Worm (Caenorhabditis elegans) whole organism, L4 larva: Measurements from ENCODE around the gene zfp-3.
A peak's percentile ranks its signal among the peaks of the same experiment; 100 is the strongest.

Experiments
- D1046.2 ChIP-seq: fragments of 200-800 bp; sonication (Bioruptor generic); IDR thresholded peaks from 2 replicates; pipeline ENCODE4 v1.3.6; 2022; ENCODE audit warnings: missing genetic modification characterization, missing compliant biosample characterization
- F10B5.3 ChIP-seq: sonication (generic microtip); optimal IDR thresholded peaks from 2 replicates; lab custom pipeline; 2016; ENCODE audit warnings: mild to moderate bottlenecking, missing genetic modification characterization, missing compliant biosample characterization
- F26F4.8 ChIP-seq: fragments of 200-800 bp; sonication (Bioruptor generic); conservative IDR thresholded peaks from 2 replicates; pipeline ENCODE4 v1.3.6; 2022; ENCODE audit warnings: missing genetic modification characterization, missing compliant biosample characterization
- F37D6.2 ChIP-seq: sonication (generic microtip); optimal IDR thresholded peaks from 2 replicates; lab custom pipeline; 2016; ENCODE audit warnings: mild to moderate bottlenecking, missing genetic modification characterization, missing compliant biosample characterization
- F44E2.7 ChIP-seq: fragments of 200-800 bp; sonication (Bioruptor generic); IDR thresholded peaks from 2 replicates; pipeline ENCODE4 v2.1.2; 2022; ENCODE audit warnings: missing genetic modification characterization, missing compliant biosample characterization
- T26A8.4 ChIP-seq: fragments of 200-800 bp; sonication (Bioruptor generic); IDR thresholded peaks from 2 replicates; pipeline ENCODE4 v1.3.6; 2022; ENCODE audit warnings: missing genetic modification characterization, missing compliant biosample characterization
- Y105C5A.15 ChIP-seq: fragments of 200-800 bp; sonication (Bioruptor generic); IDR thresholded peaks from 2 replicates; pipeline ENCODE4 v1.3.6; 2022; ENCODE audit warnings: missing genetic modification characterization, missing compliant biosample characterization
- Y5F2A.4 ChIP-seq: fragments of 200-800 bp; sonication (Bioruptor generic); optimal IDR thresholded peaks from 2 replicates; lab custom pipeline; 2018; ENCODE audit warnings: mild to moderate bottlenecking, missing genetic modification characterization, missing compliant biosample characterization
- ZK546.5 ChIP-seq, 2 experiments: sonication (generic microtip); optimal IDR thresholded peaks; 2 replicates each; lab custom pipeline; 2017; ENCODE audit warnings: missing biosample characterization in 2 of 2, missing genetic modification characterization in 2 of 2
- aha-1 ChIP-seq: fragments of 150-350 bp; peaks from one replicate; lab custom pipeline; 2014; ENCODE audit warnings: missing biosample characterization, missing genetic modification characterization
- attf-4 ChIP-seq: sonication (generic microtip); optimal IDR thresholded peaks from 3 replicates; lab custom pipeline; 2017; ENCODE audit warnings: missing biosample characterization, missing genetic modification characterization
- ceh-20 ChIP-seq: fragments of 200-800 bp; sonication (Bioruptor generic); IDR thresholded peaks from 2 replicates; pipeline ENCODE4 v1.3.6; 2022; ENCODE audit warnings: missing genetic modification reagents, missing genetic modification characterization, missing compliant biosample characterization
- cey-2 ChIP-seq: sonication (generic microtip); optimal IDR thresholded peaks from 3 replicates; lab custom pipeline; 2017; ENCODE audit warnings: missing genetic modification characterization, mild to moderate bottlenecking, missing compliant biosample characterization, antibody characterized with exemption, borderline replicate concordance; ENCODE audit not compliant: insufficient read depth
- ctbp-1 ChIP-seq: fragments of 200-800 bp; sonication (Bioruptor generic); IDR thresholded peaks from 2 replicates; pipeline ENCODE4 v1.3.6; 2022; ENCODE audit warnings: missing genetic modification reagents, missing genetic modification characterization, missing compliant biosample characterization
- daf-12 ChIP-seq: fragments of 150-350 bp; optimal IDR thresholded peaks from 2 replicates; lab custom pipeline; 2014; ENCODE audit warnings: missing biosample characterization, missing genetic modification reagents, missing genetic modification characterization
- dmd-9 ChIP-seq: fragments of 200-800 bp; sonication (Bioruptor generic); IDR thresholded peaks from 2 replicates; pipeline ENCODE4 v1.3.6; 2022; ENCODE audit warnings: missing genetic modification reagents, missing genetic modification characterization, missing compliant biosample characterization
- dpl-1 ChIP-seq: fragments of 150-350 bp; optimal IDR thresholded peaks from 2 replicates; lab custom pipeline; 2014; ENCODE audit warnings: missing biosample characterization, missing genetic modification reagents, missing genetic modification characterization
- duxl-1 ChIP-seq: sonication (generic microtip); optimal IDR thresholded peaks from 2 replicates; lab custom pipeline; 2016; ENCODE audit warnings: mild to moderate bottlenecking, missing genetic modification characterization, moderate library complexity, missing compliant biosample characterization; ENCODE audit not compliant: poor library complexity
- egl-43 ChIP-seq: fragments of 200-800 bp; sonication (Bioruptor generic); IDR thresholded peaks from 2 replicates; pipeline ENCODE4 v1.3.6; 2022; ENCODE audit warnings: missing genetic modification reagents, missing genetic modification characterization, missing compliant biosample characterization
- gei-8 ChIP-seq: fragments of 200-800 bp; sonication (Bioruptor generic); optimal IDR thresholded peaks from 2 replicates; lab custom pipeline; 2018; ENCODE audit warnings: mild to moderate bottlenecking, missing genetic modification characterization, missing compliant biosample characterization
- hlh-11 ChIP-seq: fragments of 200-800 bp; sonication (Bioruptor generic); optimal IDR thresholded peaks from 2 replicates; lab custom pipeline; 2018; ENCODE audit warnings: mild to moderate bottlenecking, missing genetic modification characterization, missing compliant biosample characterization
- lin-1 ChIP-seq: fragments of 200-800 bp; sonication (Bioruptor generic); IDR thresholded peaks from 2 replicates; pipeline ENCODE4 v1.3.6; 2022; ENCODE audit warnings: missing genetic modification reagents, missing genetic modification characterization, missing compliant biosample characterization
- lin-38 ChIP-seq: fragments of 200-800 bp; sonication (Bioruptor generic); IDR thresholded peaks from 2 replicates; pipeline ENCODE4 v1.3.6; 2022; ENCODE audit warnings: missing genetic modification reagents, missing genetic modification characterization, missing compliant biosample characterization
- mdl-1 ChIP-seq, 2 experiments: fragments of 150-350 bp in 1 of 2; sonication (generic microtip) in 1 of 2; optimal IDR thresholded peaks; 2 replicates each; lab custom pipeline; 2014 to 2017; ENCODE audit warnings: missing biosample characterization in 2 of 2, missing genetic modification characterization in 2 of 2
- mdt-29 ChIP-seq: fragments of 200-800 bp; sonication (Bioruptor generic); IDR thresholded peaks from 2 replicates; pipeline ENCODE4 v1.3.6; 2022; ENCODE audit warnings: missing genetic modification reagents, missing genetic modification characterization, missing compliant biosample characterization
- mxl-2 ChIP-seq: fragments of 200-800 bp; sonication (Bioruptor generic); conservative IDR thresholded peaks from 2 replicates; pipeline ENCODE4 v1.3.6; 2022; ENCODE audit warnings: missing genetic modification reagents, missing genetic modification characterization, missing compliant biosample characterization
- mxl-3 ChIP-seq: fragments of 200-800 bp; sonication (Bioruptor generic); optimal IDR thresholded peaks from 2 replicates; lab custom pipeline; 2018; ENCODE audit warnings: mild to moderate bottlenecking, missing genetic modification characterization, missing compliant biosample characterization
- nhr-10 ChIP-seq: fragments of 150-350 bp; optimal IDR thresholded peaks from 2 replicates; lab custom pipeline; 2014; ENCODE audit warnings: missing biosample characterization, missing genetic modification characterization
- nhr-111 ChIP-seq: fragments of 200-800 bp; sonication (Bioruptor generic); optimal IDR thresholded peaks from 2 replicates; lab custom pipeline; 2018; ENCODE audit warnings: mild to moderate bottlenecking, missing genetic modification characterization, missing compliant biosample characterization
- nhr-25 ChIP-seq: sonication (generic microtip); optimal IDR thresholded peaks from 2 replicates; lab custom pipeline; 2017; ENCODE audit warnings: missing genetic modification characterization, mild to moderate bottlenecking, missing compliant biosample characterization, antibody characterized with exemption, moderate library complexity, borderline replicate concordance; ENCODE audit not compliant: insufficient read depth
- nhr-28 ChIP-seq: fragments of 150-350 bp; optimal IDR thresholded peaks from 2 replicates; lab custom pipeline; 2014; ENCODE audit warnings: missing biosample characterization, missing genetic modification characterization
- nhr-41 ChIP-seq: fragments of 200-800 bp; sonication (Bioruptor generic); IDR thresholded peaks from 2 replicates; pipeline ENCODE4 v1.3.6; 2022; ENCODE audit warnings: missing genetic modification reagents, missing genetic modification characterization, missing compliant biosample characterization
- nhr-48 ChIP-seq: sonication (generic microtip); optimal IDR thresholded peaks from 2 replicates; lab custom pipeline; 2016; ENCODE audit warnings: mild to moderate bottlenecking, missing genetic modification characterization, missing compliant biosample characterization
- nhr-6 ChIP-seq: fragments of 150-350 bp; optimal IDR thresholded peaks from 2 replicates; lab custom pipeline; 2014; ENCODE audit warnings: missing biosample characterization, missing genetic modification characterization
- pha-4 ChIP-seq, 2 experiments: fragments of 150-350 bp in 1 of 2; fragments of 200-800 bp in 1 of 2; sonication (Bioruptor generic) in 1 of 2; IDR thresholded peaks in 1 of 2; optimal IDR thresholded peaks in 1 of 2; 2 replicates each; pipeline versions ENCODE4 v1.3.6 to Lab custom; 2014 to 2022; ENCODE audit warnings: missing genetic modification characterization in 2 of 2, missing genetic modification reagents in 2 of 2, missing biosample characterization in 1 of 2, missing compliant biosample characterization in 1 of 2
- php-3 ChIP-seq: fragments of 200-800 bp; sonication (Bioruptor generic); IDR thresholded peaks from 2 replicates; pipeline ENCODE4 v1.3.6; 2022; ENCODE audit warnings: missing genetic modification reagents, missing genetic modification characterization, missing compliant biosample characterization
- pqm-1 ChIP-seq: sonication (generic microtip); optimal IDR thresholded peaks from 2 replicates; lab custom pipeline; 2017; ENCODE audit warnings: missing biosample characterization, missing genetic modification characterization
- sdz-12 ChIP-seq: fragments of 200-800 bp; sonication (Bioruptor generic); optimal IDR thresholded peaks from 2 replicates; lab custom pipeline; 2018; ENCODE audit warnings: mild to moderate bottlenecking, missing genetic modification characterization, missing compliant biosample characterization
- snpc-1.2 ChIP-seq: fragments of 200-800 bp; sonication (Bioruptor generic); IDR thresholded peaks from 2 replicates; pipeline ENCODE4 v1.3.6; 2022; ENCODE audit warnings: missing genetic modification reagents, missing genetic modification characterization, missing compliant biosample characterization
- spr-1 ChIP-seq: sonication (generic microtip); optimal IDR thresholded peaks from 2 replicates; lab custom pipeline; 2016; ENCODE audit warnings: mild to moderate bottlenecking, missing genetic modification characterization, missing compliant biosample characterization
- tag-97 ChIP-seq: fragments of 200-800 bp; sonication (Bioruptor generic); IDR thresholded peaks from 2 replicates; pipeline ENCODE4 v1.3.6; 2022; ENCODE audit warnings: missing genetic modification characterization, missing compliant biosample characterization
- tra-1 ChIP-seq: fragments of 200-800 bp; sonication (Bioruptor generic); IDR thresholded peaks from 2 replicates; pipeline ENCODE4 v1.3.6; 2022; ENCODE audit warnings: missing genetic modification reagents, missing genetic modification characterization, missing compliant biosample characterization
- unc-130 ChIP-seq: sonication (generic microtip); optimal IDR thresholded peaks from 2 replicates; lab custom pipeline; 2016; ENCODE audit warnings: missing genetic modification reagents, missing genetic modification characterization, missing compliant biosample characterization
- unc-62 ChIP-seq, 3 experiments: fragments of 150-350 bp in 1 of 3; sonication (generic microtip); optimal IDR thresholded peaks in 2 of 3; peaks in 1 of 3; 1 replicate in 1 of 3; 2 replicates in 2 of 3; lab custom pipeline; 2014 to 2017; ENCODE audit warnings: missing biosample characterization in 3 of 3, missing genetic modification characterization in 3 of 3, missing genetic modification reagents in 3 of 3, missing genotype in 1 of 3
- vab-7 ChIP-seq: fragments of 200-800 bp; sonication (Bioruptor generic); IDR thresholded peaks from 2 replicates; pipeline ENCODE4 v1.3.6; 2022; ENCODE audit warnings: missing genetic modification reagents, missing genetic modification characterization, missing compliant biosample characterization
- zfp-2 ChIP-seq: sonication (generic microtip); optimal IDR thresholded peaks from 2 replicates; lab custom pipeline; 2016; ENCODE audit warnings: mild to moderate bottlenecking, missing genetic modification characterization, missing compliant biosample characterization
- zfp-3 ChIP-seq: fragments of 200-800 bp; sonication (Bioruptor generic); conservative IDR thresholded peaks from 2 replicates; pipeline ENCODE4 v1.3.6; 2022; ENCODE audit warnings: missing genetic modification reagents, missing genetic modification characterization, missing compliant biosample characterization
- zip-11 ChIP-seq: fragments of 200-800 bp; sonication (Bioruptor generic); IDR thresholded peaks from 2 replicates; pipeline ENCODE4 v1.3.6; 2022; ENCODE audit warnings: missing genetic modification characterization, missing compliant biosample characterization
- ztf-7 ChIP-seq: fragments of 150-350 bp; optimal IDR thresholded peaks from 2 replicates; lab custom pipeline; 2014; ENCODE audit warnings: missing biosample characterization, missing genetic modification characterization

The zfp-3 gene

ce11 chrX:1486135-1486648 is 39.7 kb upstream of the zfp-3 start, which contains the start of the genes D1005.10 and dhs-25 (continued):
- TF ChIP-seq F44E2.7 (GFP tag; lab: Robert Waterston, UW) (no peak), zip-11 (GFP tag; lab: Robert Waterston, UW) (no peak), ctbp-1 (GFP tag; lab: Robert Waterston, UW) (no peak), nhr-6 (peak; percentile 24), nhr-28 (tag; lab: Kevin White, UChicago) (peak; percentile 68), pha-4 (GFP tag; IDR thresholded peaks at IDR 0.05; lab: Robert Waterston, UW) (peak; percentile 61; the same call in 1 of the 2 replicates), pha-4 (tag; optimal IDR thresholded peaks at IDR 0.05; lab: Kevin White, UChicago) (peak; percentile 82), tag-97 (GFP tag; lab: Robert Waterston, UW) (no peak), mdt-29 (GFP tag; lab: Robert Waterston, UW) (peak; percentile 84), dmd-9 (no peak), hlh-11 (tag; lab: Kevin White, UChicago) (peak; percentile 92), gei-8 (GFP tag; lab: Kevin White, UChicago) (no peak), unc-130 (GFP tag; lab: Kevin White, UChicago) (no peak), cey-2 (tag; lab: Kevin White, UChicago) (no peak), nhr-111 (GFP tag; lab: Kevin White, UChicago) (no peak), attf-4 (no peak), zfp-2 (no peak), mdl-1 (tag; optimal IDR thresholded peaks at IDR 0.05; lab: Kevin White, UChicago) (no peak), snpc-1.2 (GFP tag; lab: Robert Waterston, UW) (no peak), pqm-1 (tag; lab: Kevin White, UChicago) (peak; percentile 0), vab-7 (GFP tag; lab: Robert Waterston, UW) (no peak), mxl-2 (GFP tag; lab: Robert Waterston, UW) (no peak), spr-1 (no peak), unc-62 (GFP tag; optimal IDR thresholded peaks at IDR 0.05 in 1 of 2; lab: Kevin White, UChicago) (peak in 1 of 2 experiments; percentile 11), unc-62 (tag; optimal IDR thresholded peaks at IDR 0.05; lab: Kevin White, UChicago) (no peak), Y105C5A.15 (GFP tag; lab: Robert Waterston, UW) (no peak), F10B5.3 (tag; lab: Kevin White, UChicago) (no peak), nhr-48 (tag; lab: Kevin White, UChicago) (peak; percentile 96), zfp-3 (no peak), ztf-7 (tag; lab: Kevin White, UChicago) (no peak), duxl-1 (tag; lab: Kevin White, UChicago) (peak; percentile 87), nhr-10 (tag; lab: Kevin White, UChicago) (peak; percentile 93), mxl-3 (GFP tag; lab: Kevin White, UChicago) (peak; percentile 52), ceh-20 (GFP tag; lab: Robert Waterston, UW) (peak; percentile 47; the same call in 1 of the 2 replicates), ZK546.5 (tag; optimal IDR thresholded peaks at IDR 0.05; lab: Kevin White, UChicago) (no peak), lin-1 (GFP tag; lab: Robert Waterston, UW) (peak; percentile 34; the same call in 1 of the 2 replicates), Y5F2A.4 (no peak), tra-1 (GFP tag; lab: Robert Waterston, UW) (peak; percentile 78), sdz-12 (no peak), aha-1 (tag; lab: Kevin White, UChicago) (no peak), daf-12 (no peak), nhr-25 (peak; percentile 82), F37D6.2 (tag; lab: Kevin White, UChicago) (no peak), lin-38 (GFP tag; lab: Robert Waterston, UW) (no peak), dpl-1 (GFP tag; lab: Kevin White, UChicago) (no peak), nhr-41 (peak; percentile 54; the same call in 1 of the 2 replicates), F26F4.8 (GFP tag; lab: Robert Waterston, UW) (no peak), T26A8.4 (GFP tag; lab: Robert Waterston, UW) (peak; percentile 12; the same call in 1 of the 2 replicates), egl-43 (GFP tag; lab: Robert Waterston, UW) (no peak), php-3 (GFP tag; lab: Robert Waterston, UW) (peak; percentile 36; the same call in 1 of the 2 replicates), D1046.2 (GFP tag; lab: Robert Waterston, UW) (no peak)
